Worm (Caenorhabditis elegans) whole organism, late embryonic: ENCODE data around the gene R05H5.4.

Experiments used
- C38D4.7 ChIP-seq: fragments of 200-800 bp; sonication (Bioruptor generic); optimal IDR thresholded peaks from 2 replicates; lab custom pipeline; 2018; ENCODE audit warnings: mild to moderate bottlenecking, missing genetic modification characterization, moderate library complexity, missing compliant biosample characterization
- F13H6.1 ChIP-seq: sonication (generic microtip); optimal IDR thresholded peaks from 2 replicates; lab custom pipeline; 2016; ENCODE audit warnings: missing genetic modification characterization, missing compliant biosample characterization
- K02D7.2 ChIP-seq: sonication (generic microtip); optimal IDR thresholded peaks from 2 replicates; lab custom pipeline; 2017; ENCODE audit warnings: mild to moderate bottlenecking, missing genetic modification characterization, missing compliant biosample characterization
- K09A11.1 ChIP-seq: sonication (generic microtip); optimal IDR thresholded peaks from 2 replicates; lab custom pipeline; 2017; ENCODE audit warnings: antibody characterized with exemption, mild to moderate bottlenecking, missing genetic modification characterization, missing compliant biosample characterization; ENCODE audit not compliant: insufficient read depth
- ahr-1 ChIP-seq: sonication (generic microtip); optimal IDR thresholded peaks from 2 replicates; lab custom pipeline; 2016; ENCODE audit warnings: missing genetic modification characterization, missing compliant biosample characterization
- ama-1 ChIP-seq: fragments of 150-350 bp; optimal IDR thresholded peaks from 2 replicates; lab custom pipeline; 2014
- ceh-14 ChIP-seq: sonication (generic microtip); optimal IDR thresholded peaks from 2 replicates; lab custom pipeline; 2016; ENCODE audit warnings: missing genotype, missing genetic modification characterization, missing compliant biosample characterization
- ceh-18 ChIP-seq: sonication (generic microtip); optimal IDR thresholded peaks from 2 replicates; lab custom pipeline; 2016; ENCODE audit warnings: missing genetic modification characterization, missing compliant biosample characterization
- ceh-19 ChIP-seq: fragments of 200-800 bp; sonication (Bioruptor generic); optimal IDR thresholded peaks from 2 replicates; lab custom pipeline; 2018; ENCODE audit warnings: mild to moderate bottlenecking, missing genetic modification characterization, missing compliant biosample characterization
- ceh-2 ChIP-seq: sonication (generic microtip); optimal IDR thresholded peaks from 2 replicates; lab custom pipeline; 2016; ENCODE audit warnings: missing genotype, missing genetic modification characterization, missing compliant biosample characterization
- ceh-22 ChIP-seq: sonication (generic microtip); optimal IDR thresholded peaks from 2 replicates; lab custom pipeline; 2017; ENCODE audit warnings: missing biosample characterization, missing genetic modification characterization
- ceh-30 ChIP-seq: fragments of 150-350 bp; optimal IDR thresholded peaks from 2 replicates; lab custom pipeline; 2014; ENCODE audit warnings: missing biosample characterization, missing genetic modification characterization
- ceh-31 ChIP-seq: sonication (generic microtip); optimal IDR thresholded peaks from 2 replicates; lab custom pipeline; 2016; ENCODE audit warnings: missing genetic modification characterization, missing compliant biosample characterization
- ceh-34 ChIP-seq: sonication (generic microtip); optimal IDR thresholded peaks from 2 replicates; lab custom pipeline; 2016; ENCODE audit warnings: mild to moderate bottlenecking, missing genetic modification characterization, missing compliant biosample characterization
- ceh-45 ChIP-seq: fragments of 200-800 bp; sonication (Bioruptor generic); IDR thresholded peaks from 2 replicates; pipeline ENCODE4 v1.3.6; 2022; ENCODE audit warnings: missing genetic modification reagents, missing genetic modification characterization, missing compliant biosample characterization
- ceh-48 ChIP-seq: sonication (generic microtip); optimal IDR thresholded peaks from 2 replicates; lab custom pipeline; 2016; ENCODE audit warnings: missing genetic modification characterization, inconsistent platforms, missing compliant biosample characterization
- ceh-6 ChIP-seq: fragments of 200-800 bp; sonication (Bioruptor generic); optimal IDR thresholded peaks from 2 replicates; lab custom pipeline; 2018; ENCODE audit warnings: mild to moderate bottlenecking, missing genetic modification characterization, missing compliant biosample characterization
- ceh-9 ChIP-seq: sonication (generic microtip); optimal IDR thresholded peaks from 2 replicates; lab custom pipeline; 2016; ENCODE audit warnings: mild to moderate bottlenecking, missing genetic modification characterization, inconsistent platforms, missing compliant biosample characterization
- che-1 ChIP-seq: sonication (generic microtip); optimal IDR thresholded peaks from 2 replicates; lab custom pipeline; 2016; ENCODE audit warnings: mild to moderate bottlenecking, missing genetic modification characterization, missing compliant biosample characterization
- elt-2 ChIP-seq: sonication (generic microtip); optimal IDR thresholded peaks from 2 replicates; lab custom pipeline; 2016; ENCODE audit warnings: missing genetic modification reagents, missing genetic modification characterization, missing compliant biosample characterization
- elt-4 ChIP-seq: sonication (generic microtip); optimal IDR thresholded peaks from 2 replicates; lab custom pipeline; 2016; ENCODE audit warnings: missing genetic modification characterization, missing compliant biosample characterization
- ets-4 ChIP-seq: sonication (generic microtip); optimal IDR thresholded peaks from 2 replicates; lab custom pipeline; 2016; ENCODE audit warnings: missing genetic modification characterization, missing compliant biosample characterization
- eyg-1 ChIP-seq: sonication (generic microtip); optimal IDR thresholded peaks from 2 replicates; lab custom pipeline; 2016; ENCODE audit warnings: missing genotype, missing genetic modification characterization, missing compliant biosample characterization
- fax-1 ChIP-seq: sonication (generic microtip); optimal IDR thresholded peaks from 2 replicates; lab custom pipeline; 2016; ENCODE audit warnings: missing genotype, missing genetic modification characterization, missing compliant biosample characterization
- fkh-10 ChIP-seq: fragments of 150-350 bp; optimal IDR thresholded peaks from 2 replicates; lab custom pipeline; 2014; ENCODE audit warnings: missing biosample characterization, missing genetic modification reagents, missing genetic modification characterization
- fkh-6 ChIP-seq: sonication (generic microtip); optimal IDR thresholded peaks from 2 replicates; lab custom pipeline; 2016; ENCODE audit warnings: missing genetic modification characterization, missing compliant biosample characterization
- hlh-13 ChIP-seq: fragments of 200-800 bp; sonication (Bioruptor generic); optimal IDR thresholded peaks from 2 replicates; lab custom pipeline; 2018; ENCODE audit warnings: mild to moderate bottlenecking, missing genetic modification characterization, missing compliant biosample characterization
- hlh-30 ChIP-seq: sonication (generic microtip); optimal IDR thresholded peaks from 2 replicates; lab custom pipeline; 2017; ENCODE audit warnings: antibody characterized with exemption, missing genetic modification characterization, missing compliant biosample characterization; ENCODE audit not compliant: insufficient read depth
- hlh-8 ChIP-seq: sonication (generic microtip); optimal IDR thresholded peaks from 2 replicates; lab custom pipeline; 2016; ENCODE audit warnings: missing genotype, missing genetic modification characterization, missing compliant biosample characterization
- lin-11 ChIP-seq: fragments of 200-800 bp; sonication (Bioruptor generic); optimal IDR thresholded peaks from 2 replicates; lab custom pipeline; 2018; ENCODE audit warnings: mild to moderate bottlenecking, missing genetic modification characterization, missing compliant biosample characterization
- mec-3 ChIP-seq: sonication (generic microtip); optimal IDR thresholded peaks from 2 replicates; lab custom pipeline; 2016; ENCODE audit warnings: borderline replicate concordance, missing genetic modification characterization, missing compliant biosample characterization
- npax-4 ChIP-seq: sonication (generic microtip); optimal IDR thresholded peaks from 2 replicates; lab custom pipeline; 2016; ENCODE audit warnings: missing genetic modification characterization, missing compliant biosample characterization
- odd-2 ChIP-seq: sonication (generic microtip); optimal IDR thresholded peaks from 2 replicates; lab custom pipeline; 2017; ENCODE audit warnings: antibody characterized with exemption, mild to moderate bottlenecking, missing genetic modification characterization, missing compliant biosample characterization
- pag-3 ChIP-seq: sonication (generic microtip); optimal IDR thresholded peaks from 2 replicates; lab custom pipeline; 2016; ENCODE audit warnings: missing compliant biosample characterization, missing genetic modification characterization, borderline replicate concordance
- pax-1 ChIP-seq: fragments of 150-350 bp; optimal IDR thresholded peaks from 2 replicates; lab custom pipeline; 2014; ENCODE audit warnings: missing biosample characterization, missing genetic modification characterization
- pqm-1 ChIP-seq: sonication (generic microtip); optimal IDR thresholded peaks from 2 replicates; lab custom pipeline; 2016; ENCODE audit warnings: missing genetic modification characterization, missing compliant biosample characterization
- pros-1 ChIP-seq: fragments of 150-350 bp; optimal IDR thresholded peaks from 2 replicates; lab custom pipeline; 2014; ENCODE audit warnings: missing biosample characterization, missing genetic modification reagents, missing genetic modification characterization
- ref-2 ChIP-seq: sonication (generic microtip); optimal IDR thresholded peaks from 2 replicates; lab custom pipeline; 2016; ENCODE audit warnings: missing genetic modification characterization, missing compliant biosample characterization
- rnt-1 ChIP-seq: sonication (generic microtip); optimal IDR thresholded peaks from 2 replicates; lab custom pipeline; 2016; ENCODE audit warnings: missing genetic modification characterization, missing compliant biosample characterization
- sox-2 ChIP-seq: fragments of 200-800 bp; sonication (Bioruptor generic); IDR thresholded peaks from 2 replicates; pipeline ENCODE4 v1.3.6; 2022; ENCODE audit warnings: missing genetic modification reagents, missing genetic modification characterization, missing compliant biosample characterization
- sox-4 ChIP-seq: sonication (generic microtip); optimal IDR thresholded peaks from 2 replicates; lab custom pipeline; 2017; ENCODE audit warnings: mild to moderate bottlenecking, missing genetic modification characterization, inconsistent platforms, missing compliant biosample characterization
- tbx-2 ChIP-seq: sonication (generic microtip); optimal IDR thresholded peaks from 2 replicates; lab custom pipeline; 2016; ENCODE audit warnings: missing genetic modification characterization, missing compliant biosample characterization
- tbx-7 ChIP-seq: sonication (generic microtip); optimal IDR thresholded peaks from 2 replicates; lab custom pipeline; 2016; ENCODE audit warnings: missing genotype, missing genetic modification characterization, missing compliant biosample characterization
- unc-3 ChIP-seq, 2 experiments: fragments of 200-800 bp in 1 of 2; sonication (Bioruptor generic) in 1 of 2; sonication (generic microtip) in 1 of 2; conservative IDR thresholded peaks in 1 of 2; optimal IDR thresholded peaks in 1 of 2; 2 replicates each; pipeline versions ENCODE4 v1.3.6 to Lab custom; 2016 to 2022; ENCODE audit warnings: missing compliant biosample characterization in 2 of 2, missing genetic modification characterization in 2 of 2, missing genetic modification reagents in 1 of 2
- unc-42 ChIP-seq: sonication (generic microtip); optimal IDR thresholded peaks from 2 replicates; lab custom pipeline; 2016; ENCODE audit warnings: missing genotype, missing genetic modification characterization, missing compliant biosample characterization
- unc-55 ChIP-seq: sonication (generic microtip); optimal IDR thresholded peaks from 2 replicates; lab custom pipeline; 2017; ENCODE audit warnings: missing biosample characterization, missing genetic modification reagents, missing genetic modification characterization
- zip-5 ChIP-seq: sonication (generic microtip); optimal IDR thresholded peaks from 2 replicates; lab custom pipeline; 2016; ENCODE audit warnings: missing genetic modification characterization, missing compliant biosample characterization
- ztf-16 ChIP-seq: sonication (generic microtip); optimal IDR thresholded peaks from 2 replicates; lab custom pipeline; 2017; ENCODE audit warnings: missing genetic modification characterization, missing compliant biosample characterization

R05H5.4 gene

DNA sequence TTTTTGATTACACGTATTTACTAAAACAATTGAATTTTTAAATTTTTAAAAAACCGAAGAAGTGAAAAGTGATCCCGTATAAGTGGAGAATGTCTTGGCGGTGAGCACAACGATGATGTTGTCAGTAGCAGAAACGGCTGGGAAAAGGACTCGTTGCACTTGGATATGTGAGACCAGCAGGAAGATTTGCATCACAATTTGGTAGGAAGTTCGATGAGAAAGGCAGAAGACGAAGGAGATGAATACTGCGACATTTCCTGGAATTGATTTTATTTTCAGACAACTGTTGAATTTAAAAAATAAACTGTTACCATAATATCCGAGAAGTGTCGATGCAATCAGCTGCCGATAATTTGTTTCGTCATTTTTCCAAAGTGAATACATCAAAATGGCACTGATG lies at the start of gene R05H5.4:
Gene R05H5.4, minus strand, starts transcription at position 101 of the 400 bp plus-strand sequence.
- TF ChIP-seq elt-4 (tag; lab: Kevin White, UChicago) (no peak), sox-4 (tag; lab: Kevin White, UChicago) (no peak), ahr-1 (tag; lab: Kevin White, UChicago) (no peak), zip-5 (tag; lab: Kevin White, UChicago) (no peak), ceh-34 (tag; lab: Kevin White, UChicago) (no peak), ztf-16 (tag; lab: Kevin White, UChicago) (no peak), eyg-1 (no peak), fkh-6 (no peak), mec-3 (no peak), fax-1 (tag; lab: Kevin White, UChicago) (no peak), ceh-30 (tag; lab: Kevin White, UChicago) (no peak), ceh-48 (tag; lab: Kevin White, UChicago) (no peak), ceh-45 (no peak), ceh-9 (tag; lab: Kevin White, UChicago) (no peak), K09A11.1 (no peak), elt-2 (tag; lab: Kevin White, UChicago) (no peak), ceh-6 (GFP tag; lab: Kevin White, UChicago) (no peak)
- TF ChIP-seq, all 69 proteins: peak for 0

- TF ChIP-seq eyg-1 (peak; percentile 39), K09A11.1 (no peak), pag-3 (peak; percentile 80), ceh-31 (tag; lab: Kevin White, UChicago) (peak; percentile 100), ceh-14 (tag; lab: Kevin White, UChicago) (peak; percentile 97), unc-3 (GFP tag; conservative IDR thresholded peaks at IDR 0.05; lab: Robert Waterston, UW) (peak; percentile 95), unc-3 (tag; optimal IDR thresholded peaks at IDR 0.05; lab: Kevin White, UChicago) (peak; percentile 77), pqm-1 (peak; percentile 94), fax-1 (tag; lab: Kevin White, UChicago) (peak; percentile 94), ceh-45 (peak; percentile 89; the same call in 1 of the 2 replicates), rnt-1 (tag; lab: Kevin White, UChicago) (peak; percentile 97), che-1 (tag; lab: Kevin White, UChicago) (peak; percentile 16), C38D4.7 (GFP tag; lab: Kevin White, UChicago) (peak; percentile 55), ama-1 (lab: Kevin White, UChicago) (no peak), hlh-13 (GFP tag; lab: Kevin White, UChicago) (peak; percentile 60), ceh-22 (tag; lab: Kevin White, UChicago) (no peak), tbx-2 (peak; percentile 99), sox-2 (GFP tag; lab: Robert Waterston, UW) (peak; percentile 76), pros-1 (tag; lab: Kevin White, UChicago) (no peak), fkh-6 (peak; percentile 84), ets-4 (peak; percentile 92), hlh-30 (tag; lab: Kevin White, UChicago) (peak; percentile 16), K02D7.2 (peak; percentile 27), fkh-10 (GFP tag; lab: Kevin White, UChicago) (no peak), odd-2 (tag; lab: Kevin White, UChicago) (no peak), ceh-30 (tag; lab: Kevin White, UChicago) (no peak), ceh-48 (tag; lab: Kevin White, UChicago) (peak; percentile 65), unc-55 (GFP tag; lab: Kevin White, UChicago) (no peak), lin-11 (tag; lab: Kevin White, UChicago) (peak; percentile 51), elt-2 (tag; lab: Kevin White, UChicago) (peak; percentile 87), pax-1 (tag; lab: Kevin White, UChicago) (no peak), ceh-19 (GFP tag; lab: Kevin White, UChicago) (peak; percentile 85), npax-4 (tag; lab: Kevin White, UChicago) (peak; percentile 17), hlh-8 (tag; lab: Kevin White, UChicago) (peak; percentile 93), mec-3 (peak; percentile 91), F13H6.1 (tag; lab: Kevin White, UChicago) (peak; percentile 95), ceh-34 (tag; lab: Kevin White, UChicago) (peak; percentile 97), ceh-2 (peak; percentile 95), tbx-7 (tag; lab: Kevin White, UChicago) (peak; percentile 90), elt-4 (tag; lab: Kevin White, UChicago) (peak; percentile 8), ceh-18 (tag; lab: Kevin White, UChicago) (peak; percentile 91), ref-2 (tag; lab: Kevin White, UChicago) (peak; percentile 98), unc-42 (tag; lab: Kevin White, UChicago) (peak; percentile 93)
Measured at ce11 chrII:10248355-10249041, 48.7 kb upstream of the R05H5.4 start, which contains the start of gene atad-3. Gene atad-3, plus strand, starts transcription at chrII:10248991.
